Fruit fly (Drosophila melanogaster) whole organism, embryonic: Measurements from ENCODE around the gene Usp10.

ENCODE experiments used
- Atf6 ChIP-seq: fragments of 200-800 bp; sonication (Bioruptor generic); IDR thresholded peaks from 2 replicates; pipeline ENCODE4 v1.3.6; 2022; ENCODE audit warnings: missing biosample characterization, missing genetic modification characterization
- Awh ChIP-seq: fragments of 200-800 bp; sonication (Bioruptor generic); IDR thresholded peaks from 2 replicates; pipeline ENCODE4, ENCODE4 v1.3.6; 2022; ENCODE audit warnings: missing biosample characterization, missing genetic modification characterization
- CG10959 ChIP-seq: fragments of 200-800 bp; sonication (Bioruptor generic); IDR thresholded peaks from 2 replicates; pipeline ENCODE4 v1.3.6; 2022; ENCODE audit warnings: missing biosample characterization, missing genetic modification characterization
- CG11456 ChIP-seq: fragments of 200-800 bp; sonication (Bioruptor generic); IDR thresholded peaks from 3 replicates; pipeline ENCODE4 v1.3.6; 2022; ENCODE audit warnings: missing biosample characterization, missing genetic modification characterization
- CG11695 ChIP-seq: fragments of 200-800 bp; sonication (Bioruptor generic); IDR thresholded peaks from 3 replicates; pipeline ENCODE4 v1.3.6; 2022; ENCODE audit warnings: missing biosample characterization, missing genetic modification characterization
- CG12155 ChIP-seq: fragments of 200-800 bp; sonication (Bioruptor generic); optimal IDR thresholded peaks from 3 replicates; lab custom pipeline; 2016; ENCODE audit warnings: missing biosample characterization, missing genetic modification characterization
- CG12942 ChIP-seq: fragments of 200-800 bp; sonication (Bioruptor generic); optimal IDR thresholded peaks from 3 replicates; lab custom pipeline; 2016; ENCODE audit warnings: missing biosample characterization, missing genetic modification characterization
- CG14050 ChIP-seq: fragments of 200-800 bp; sonication (Bioruptor generic); IDR thresholded peaks from 3 replicates; pipeline ENCODE4 v1.3.6; 2022; ENCODE audit warnings: missing biosample characterization, missing genetic modification characterization
- CG14965 ChIP-seq: fragments of 200-800 bp; sonication (Bioruptor generic); optimal IDR thresholded peaks from 2 replicates; lab custom pipeline; 2016; ENCODE audit warnings: missing biosample characterization, missing genetic modification characterization, borderline replicate concordance
- CG15696 ChIP-seq: fragments of 200-800 bp; sonication (Bioruptor generic); optimal IDR thresholded peaks from 2 replicates; lab custom pipeline; 2019; ENCODE audit warnings: missing biosample characterization, mild to moderate bottlenecking, missing genetic modification characterization, moderate library complexity
- CG1647 ChIP-seq: fragments of 200-800 bp; sonication (Bioruptor generic); optimal IDR thresholded peaks from 3 replicates; lab custom pipeline; 2016; ENCODE audit warnings: missing biosample characterization, missing genetic modification characterization
- CG17612 ChIP-seq: fragments of 200-800 bp; sonication (Bioruptor generic); IDR thresholded peaks from 2 replicates; pipeline ENCODE4 v1.3.6; 2022; ENCODE audit warnings: missing biosample characterization, missing genetic modification characterization
- CG4328 ChIP-seq: fragments of 200-800 bp; sonication (Bioruptor generic); optimal IDR thresholded peaks from 3 replicates; lab custom pipeline; 2017; ENCODE audit warnings: missing biosample characterization, missing genetic modification reagents, missing genetic modification characterization
- CG4707 ChIP-seq: fragments of 200-800 bp; sonication (Bioruptor generic); optimal IDR thresholded peaks from 2 replicates; lab custom pipeline; 2018; ENCODE audit warnings: missing biosample characterization, mild to moderate bottlenecking, missing genetic modification characterization, moderate library complexity
- CG7745 ChIP-seq: fragments of 200-800 bp; sonication (Bioruptor generic); optimal IDR thresholded peaks from 2 replicates; lab custom pipeline; 2018; ENCODE audit warnings: missing biosample characterization, mild to moderate bottlenecking, missing genetic modification characterization, moderate library complexity
- CG8290 ChIP-seq, 3 experiments: fragments of 200-800 bp; sonication (Bioruptor generic); optimal IDR thresholded peaks; 2 replicates each; lab custom pipeline; 2016 to 2019; ENCODE audit warnings: missing biosample characterization in 3 of 3, missing genetic modification characterization in 3 of 3, mild to moderate bottlenecking in 2 of 3, moderate library complexity in 1 of 3
- Dek ChIP-seq: fragments of 200-800 bp; sonication (Bioruptor generic); optimal IDR thresholded peaks from 3 replicates; lab custom pipeline; 2019; ENCODE audit warnings: missing biosample characterization, mild to moderate bottlenecking, missing genetic modification characterization, moderate library complexity
- Dfd ChIP-seq, 2 experiments: fragments of >200 bp; optimal IDR thresholded peaks; 2 replicates each; lab custom pipeline; 2017; ENCODE audit warnings: missing biosample characterization in 2 of 2, missing genetic modification characterization in 2 of 2
- HLH3B ChIP-seq: fragments of 200-800 bp; sonication (Bioruptor generic); IDR thresholded peaks from 2 replicates; pipeline ENCODE4 v1.3.6; 2022; ENCODE audit warnings: missing biosample characterization, missing genetic modification characterization
- HLHmδ ChIP-seq: fragments of 200-800 bp; sonication (Bioruptor generic); optimal IDR thresholded peaks from 2 replicates; lab custom pipeline; 2018; ENCODE audit warnings: missing biosample characterization, mild to moderate bottlenecking, missing genetic modification characterization, moderate library complexity
- Kr ChIP-seq: fragments of 200-800 bp; sonication (Bioruptor generic); optimal IDR thresholded peaks from 2 replicates; lab custom pipeline; 2017; ENCODE audit warnings: missing biosample characterization, mild to moderate bottlenecking, missing genetic modification characterization
- Lhr ChIP-seq: fragments of 200-800 bp; sonication (Bioruptor generic); optimal IDR thresholded peaks from 3 replicates; lab custom pipeline; 2017; ENCODE audit warnings: mild to moderate bottlenecking, missing biosample characterization, missing genetic modification reagents, missing genetic modification characterization
- Lpt ChIP-seq: fragments of >200 bp; optimal IDR thresholded peaks from 2 replicates; lab custom pipeline; 2018; ENCODE audit warnings: missing biosample characterization, missing genetic modification characterization
- Meics ChIP-seq: fragments of 200-800 bp; sonication (Bioruptor generic); optimal IDR thresholded peaks from 2 replicates; lab custom pipeline; 2017; ENCODE audit warnings: missing biosample characterization, mild to moderate bottlenecking, missing genetic modification characterization
- Mes4 ChIP-seq: fragments of 200-800 bp; sonication (Bioruptor generic); optimal IDR thresholded peaks from 2 replicates; lab custom pipeline; 2016; ENCODE audit warnings: missing biosample characterization, missing genetic modification characterization
- NFAT ChIP-seq: fragments of 200-800 bp; sonication (Bioruptor generic); IDR thresholded peaks from 2 replicates; pipeline ENCODE4 v1.3.6; 2022; ENCODE audit warnings: missing biosample characterization, missing genetic modification characterization
- PHDP ChIP-seq: fragments of 200-800 bp; sonication (Bioruptor generic); optimal IDR thresholded peaks from 3 replicates; lab custom pipeline; 2018; ENCODE audit warnings: missing biosample characterization, mild to moderate bottlenecking, missing genetic modification characterization, moderate library complexity
- Sox100B ChIP-seq: fragments of 200-800 bp; sonication (Bioruptor generic); optimal IDR thresholded peaks from 3 replicates; lab custom pipeline; 2018; ENCODE audit warnings: missing biosample characterization, mild to moderate bottlenecking, missing genetic modification characterization
- Sry-δ ChIP-seq: fragments of 200-800 bp; sonication (Bioruptor generic); optimal IDR thresholded peaks from 2 replicates; lab custom pipeline; 2016; ENCODE audit warnings: missing biosample characterization, missing genetic modification characterization
- bigmax ChIP-seq: fragments of 200-800 bp; sonication (Bioruptor generic); optimal IDR thresholded peaks from 2 replicates; lab custom pipeline; 2018; ENCODE audit warnings: missing biosample characterization, mild to moderate bottlenecking, missing genetic modification characterization
- btn ChIP-seq: fragments of 200-800 bp; sonication (Bioruptor generic); optimal IDR thresholded peaks from 2 replicates; lab custom pipeline; 2016; ENCODE audit warnings: missing biosample characterization, missing genetic modification characterization
- cato ChIP-seq: fragments of 200-800 bp; sonication (Bioruptor generic); optimal IDR thresholded peaks from 2 replicates; lab custom pipeline; 2016; ENCODE audit warnings: missing biosample characterization, missing genetic modification characterization, borderline replicate concordance
- cg ChIP-seq: fragments of 200-800 bp; sonication (Bioruptor generic); optimal IDR thresholded peaks from 3 replicates; lab custom pipeline; 2019; ENCODE audit warnings: missing biosample characterization, mild to moderate bottlenecking, missing genetic modification characterization, moderate library complexity
- crp ChIP-seq, 2 experiments: fragments of 200-800 bp; sonication (Bioruptor generic); optimal IDR thresholded peaks; 2 replicates in 1 of 2; 3 replicates in 1 of 2; lab custom pipeline; 2017; ENCODE audit warnings: missing biosample characterization in 2 of 2, missing genetic modification characterization in 2 of 2, mild to moderate bottlenecking in 1 of 2, moderate library complexity in 1 of 2
- dan ChIP-seq: fragments of 200-800 bp; sonication (Bioruptor generic); IDR thresholded peaks from 2 replicates; pipeline ENCODE4 v1.3.6; 2022; ENCODE audit warnings: missing biosample characterization, missing genetic modification characterization
- hbn ChIP-seq: fragments of 200-800 bp; sonication (Bioruptor generic); IDR thresholded peaks from 2 replicates; pipeline ENCODE4 v1.3.6; 2022; ENCODE audit warnings: missing biosample characterization, missing genetic modification characterization; ENCODE audit not compliant: partially characterized antibody
- hkb ChIP-seq, 2 experiments: fragments of 200-800 bp in 1 of 2; fragments of >200 bp in 1 of 2; sonication (Bioruptor generic) in 1 of 2; IDR thresholded peaks in 1 of 2; optimal IDR thresholded peaks in 1 of 2; 2 replicates each; pipeline versions ENCODE4 v1.3.6 to Lab custom; 2017 to 2022; ENCODE audit warnings: missing biosample characterization in 1 of 2, missing genetic modification characterization in 1 of 2
- hth ChIP-seq: fragments of >200 bp; optimal IDR thresholded peaks from 2 replicates; lab custom pipeline; 2017; ENCODE audit warnings: inconsistent platforms
- ind ChIP-seq: fragments of 200-800 bp; sonication (Bioruptor generic); optimal IDR thresholded peaks from 3 replicates; lab custom pipeline; 2016; ENCODE audit warnings: missing biosample characterization, missing genetic modification characterization
- kni ChIP-seq: fragments of 200-800 bp; sonication (Bioruptor generic); optimal IDR thresholded peaks from 3 replicates; lab custom pipeline; 2017; ENCODE audit warnings: mild to moderate bottlenecking, missing biosample characterization, missing genetic modification reagents, missing genetic modification characterization
- maf-S ChIP-seq: fragments of 200-800 bp; sonication (Bioruptor generic); optimal IDR thresholded peaks from 2 replicates; lab custom pipeline; 2016; ENCODE audit warnings: missing biosample characterization, missing genetic modification characterization
- peb ChIP-seq: fragments of 200-800 bp; sonication (Bioruptor generic); IDR thresholded peaks from 2 replicates; pipeline ENCODE4 v1.3.6; 2022; ENCODE audit warnings: missing biosample characterization, missing genetic modification characterization
- pros ChIP-seq: fragments of 200-800 bp; sonication (Bioruptor generic); optimal IDR thresholded peaks from 3 replicates; lab custom pipeline; 2019; ENCODE audit warnings: missing biosample characterization, mild to moderate bottlenecking, missing genetic modification characterization, moderate library complexity
- run ChIP-seq: fragments of 200-800 bp; sonication (Bioruptor generic); optimal IDR thresholded peaks from 3 replicates; lab custom pipeline; 2018; ENCODE audit warnings: missing biosample characterization, mild to moderate bottlenecking, missing genetic modification characterization
- shn ChIP-seq: fragments of 200-800 bp; sonication (Bioruptor generic); optimal IDR thresholded peaks from 3 replicates; lab custom pipeline; 2016; ENCODE audit warnings: missing biosample characterization, missing genetic modification characterization
- slou ChIP-seq: fragments of 200-800 bp; sonication (Bioruptor generic); optimal IDR thresholded peaks from 3 replicates; lab custom pipeline; 2016; ENCODE audit warnings: missing biosample characterization, missing genetic modification characterization
- sqz ChIP-seq: fragments of 200-800 bp; sonication (Bioruptor generic); optimal IDR thresholded peaks from 3 replicates; lab custom pipeline; 2018; ENCODE audit warnings: missing biosample characterization, mild to moderate bottlenecking, missing genetic modification characterization
- tgo ChIP-seq: fragments of 200-800 bp; sonication (Bioruptor generic); IDR thresholded peaks from 3 replicates; pipeline ENCODE4 v1.3.6; 2022; ENCODE audit warnings: missing biosample characterization, missing genetic modification characterization
- usp ChIP-seq: fragments of >200 bp; optimal IDR thresholded peaks from 2 replicates; lab custom pipeline; 2017; ENCODE audit warnings: missing biosample characterization, missing genetic modification characterization
- yki ChIP-seq: fragments of >200 bp; optimal IDR thresholded peaks from 3 replicates; lab custom pipeline; 2018

Usp10 gene

dm6 chr3L:881496-882235 is 10.0 kb downstream of the Usp10 start, which contains the start of gene CG13907 (continued):
- TF ChIP-seq slou (no peak), PHDP (peak; percentile 26), Sry-δ (GFP tag; lab: Kevin White, UChicago) (no peak), tgo (GFP tag; lab: Robert Waterston, UW) (no peak), CG15696 (tag; lab: Kevin White, UChicago) (no peak), Sox100B (GFP tag; lab: Kevin White, UChicago) (no peak), NFAT (GFP tag; lab: Robert Waterston, UW) (no peak), CG10959 (GFP tag; lab: Robert Waterston, UW) (no peak), CG14965 (GFP tag; lab: Kevin White, UChicago) (no peak), hkb (optimal IDR thresholded peaks at IDR 0.05; lab: Kevin White, UChicago) (no peak), hkb (GFP tag; IDR thresholded peaks at IDR 0.05; lab: Robert Waterston, UW) (no peak), Meics (GFP tag; lab: Kevin White, UChicago) (no peak), CG14050 (GFP tag; lab: Robert Waterston, UW) (no peak), CG4707 (GFP tag; lab: Kevin White, UChicago) (no peak), CG7745 (tag; lab: Kevin White, UChicago) (no peak), Atf6 (GFP tag; lab: Robert Waterston, UW) (0 out of 2 replicates have a peak, but pooled peaks have one; percentile 8), CG11456 (GFP tag; lab: Robert Waterston, UW) (no peak), CG12942 (GFP tag; lab: Kevin White, UChicago) (no peak), CG1647 (GFP tag; lab: Kevin White, UChicago) (no peak), maf-S (no peak), Dek (tag; lab: Kevin White, UChicago) (no peak), shn (no peak), peb (no peak), Lpt (GFP tag; lab: Kevin White, UChicago) (no peak), Lhr (no peak), HLH3B (no peak), CG8290 (GFP tag; optimal IDR thresholded peaks at IDR 0.05; lab: Kevin White, UChicago) (no peak), CG8290 (tag; optimal IDR thresholded peaks at IDR 0.05; lab: Kevin White, UChicago) (peak in 1 of 2 experiments; percentile 10), run (tag; lab: Kevin White, UChicago) (no peak), crp (GFP tag; optimal IDR thresholded peaks at IDR 0.05; lab: Kevin White, UChicago) (peak in 1 of 2 experiments; percentile 67), dan (GFP tag; lab: Robert Waterston, UW) (no peak), sqz (GFP tag; lab: Kevin White, UChicago) (no peak), Mes4 (GFP tag; lab: Kevin White, UChicago) (no peak), kni (peak; percentile 8), CG12155 (GFP tag; lab: Kevin White, UChicago) (no peak), CG4328 (GFP tag; lab: Kevin White, UChicago) (no peak), ind (GFP tag; lab: Kevin White, UChicago) (no peak), bigmax (GFP tag; lab: Kevin White, UChicago) (no peak), cg (GFP tag; lab: Kevin White, UChicago) (peak; percentile 22), btn (GFP tag; lab: Kevin White, UChicago) (no peak), CG11695 (GFP tag; lab: Robert Waterston, UW) (no peak), hbn (peak; percentile 43; the same call in 1 of the 2 replicates), Awh (GFP tag; lab: Robert Waterston, UW) (0 out of 2 replicates have a peak, but pooled peaks have one; percentile 5), Kr (no peak), Dfd (GFP tag; optimal IDR thresholded peaks at IDR 0.05; lab: Kevin White, UChicago) (no peak), pros (peak; percentile 99), CG17612 (GFP tag; lab: Robert Waterston, UW) (no peak), usp (no peak), yki (lab: Kevin White, UChicago) (peak; percentile 26), cato (GFP tag; lab: Kevin White, UChicago) (no peak), hth (lab: Kevin White, UChicago) (no peak), HLHmδ (GFP tag; lab: Kevin White, UChicago) (peak; percentile 5)
